Worm (Caenorhabditis elegans): ENCODE data around the gene C05C9.2.

Gene C05C9.2

DNA sequence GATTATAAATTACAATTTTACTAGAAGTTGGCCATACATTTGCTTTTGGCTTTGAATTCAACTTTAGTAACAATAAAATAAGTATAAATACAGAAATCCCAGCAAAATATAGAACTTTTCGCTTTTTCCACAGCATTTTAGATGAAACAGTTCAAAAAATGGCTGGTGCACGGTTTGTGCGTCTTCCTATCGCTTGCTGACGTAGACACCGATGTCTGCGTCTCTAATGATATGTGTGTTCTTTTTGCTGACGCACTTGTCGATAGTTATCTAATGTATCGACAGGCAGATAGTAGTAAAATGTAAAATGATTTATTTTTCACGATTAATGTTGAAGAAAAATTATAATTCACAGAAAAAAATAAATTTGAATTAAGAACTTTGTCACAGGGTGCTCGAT, 54.1 kb downstream of the C05C9.2 start, which contains the start of gene hst-2:
Gene hst-2 (minus strand): TSS at position 203 of the 400 bp plus-strand sequence.
- TF ChIP-seq mab-5 (tag; optimal IDR thresholded peaks at IDR 0.05) (peak; percentile 91), Y55F3AM.14 (GFP tag; optimal IDR thresholded peaks at IDR 0.05) (no peak), ZK546.5 (tag; optimal IDR thresholded peaks at IDR 0.05) (no peak), elt-1 (tag; optimal IDR thresholded peaks at IDR 0.05) (no peak), C34F6.9 (tag; optimal IDR thresholded peaks at IDR 0.05) (no peak), sem-4 (tag; optimal IDR thresholded peaks at IDR 0.05) (peak; percentile 80), R02D3.7 (tag; optimal IDR thresholded peaks at IDR 0.05) (peak; percentile 34), mdl-1 (tag; optimal IDR thresholded peaks at IDR 0.05) (peak in 1 of 2 experiments; percentile 66), nhr-11 (tag; optimal IDR thresholded peaks at IDR 0.05) (no peak), lsy-2 (tag; optimal IDR thresholded peaks at IDR 0.05) (peak; percentile 79 to 94), snpc-4 (tag; optimal IDR thresholded peaks at IDR 0.05) (peak; percentile 37), sma-3 (GFP tag; optimal IDR thresholded peaks at IDR 0.05) (peak; percentile 92), ztf-1 (GFP tag; conservative IDR thresholded peaks at IDR 0.05) (no peak), dmd-4 (tag; optimal IDR thresholded peaks at IDR 0.05) (peak; percentile 50), unc-62 (GFP tag; optimal IDR thresholded peaks at IDR 0.05) (peak; percentile 3), ztf-4 (tag; optimal IDR thresholded peaks at IDR 0.05) (peak; percentile 76), unc-55 (GFP tag; optimal IDR thresholded peaks at IDR 0.05) (peak; percentile 94), ama-1 (optimal IDR thresholded peaks at IDR 0.05) (peak; percentile 15), ztf-11 (tag; optimal IDR thresholded peaks at IDR 0.05) (no peak), lin-39 (tag; optimal IDR thresholded peaks at IDR 0.05) (peak; percentile 10), nhr-25 (tag; optimal IDR thresholded peaks at IDR 0.05) (peak; percentile 95), elt-3 (tag; optimal IDR thresholded peaks at IDR 0.05) (no peak), skn-1 (tag; optimal IDR thresholded peaks at IDR 0.05) (no peak), egl-27 (tag; optimal IDR thresholded peaks at IDR 0.05) (peak; percentile 86), lin-13 (GFP tag; optimal IDR thresholded peaks at IDR 0.05) (peak; percentile 88), ceh-16 (tag; optimal IDR thresholded peaks at IDR 0.05) (no peak), nhr-21 (tag; optimal IDR thresholded peaks at IDR 0.05) (peak; percentile 92), nhr-12 (tag; optimal IDR thresholded peaks at IDR 0.05) (peak; percentile 6), F13H6.1 (tag; optimal IDR thresholded peaks at IDR 0.05) (peak; percentile 93), nhr-237 (tag; optimal IDR thresholded peaks at IDR 0.05) (peak; percentile 53), nhr-10 (tag; optimal IDR thresholded peaks at IDR 0.05) (peak; percentile 60), nhr-23 (tag; optimal IDR thresholded peaks at IDR 0.05) (no peak), crh-2 (tag; optimal IDR thresholded peaks at IDR 0.05) (peak; percentile 94), ceh-82 (tag; optimal IDR thresholded peaks at IDR 0.05) (no peak), nhr-77 (tag; optimal IDR thresholded peaks at IDR 0.05) (peak; percentile 75), nhr-6 (tag; optimal IDR thresholded peaks at IDR 0.05) (peak; percentile 92), fos-1 (tag; optimal IDR thresholded peaks at IDR 0.05) (peak; percentile 77), sma-9 (GFP tag; optimal IDR thresholded peaks at IDR 0.05) (peak; percentile 97), sma-9 (tag; optimal IDR thresholded peaks at IDR 0.05) (no peak), nhr-129 (tag; optimal IDR thresholded peaks at IDR 0.05) (peak; percentile 90), blmp-1 (tag; optimal IDR thresholded peaks at IDR 0.05; ENCODE audit: insufficient read depth) (peak; percentile 61), lin-11 (tag; optimal IDR thresholded peaks at IDR 0.05) (peak; percentile 46), gmeb-1 (tag; optimal IDR thresholded peaks at IDR 0.05) (peak; percentile 89), peb-1 (tag; optimal IDR thresholded peaks at IDR 0.05) (no peak), zag-1 (tag; optimal IDR thresholded peaks at IDR 0.05) (peak; percentile 39)
